Worm (Caenorhabditis elegans) whole organism, L4/young adult: ENCODE results near the gene F53G2.3.
A peak's percentile ranks its signal among the peaks of the same experiment; 100 is the strongest.

Source experiments
- W03F9.2 ChIP-seq: fragments of 150-350 bp; optimal IDR thresholded peaks from 2 replicates; lab custom pipeline; 2014; ENCODE audit warnings: missing biosample characterization, missing genetic modification characterization
- dao-5 ChIP-seq: sonication (generic microtip); optimal IDR thresholded peaks from 2 replicates; lab custom pipeline; 2016; ENCODE audit warnings: missing genotype, missing genetic modification characterization, moderate library complexity, missing compliant biosample characterization
- him-1 ChIP-seq: sonication (generic microtip); optimal IDR thresholded peaks from 2 replicates; lab custom pipeline; 2016; ENCODE audit warnings: missing genotype, missing genetic modification reagents, missing genetic modification characterization, missing compliant biosample characterization

F53G2.3 gene

DNA sequence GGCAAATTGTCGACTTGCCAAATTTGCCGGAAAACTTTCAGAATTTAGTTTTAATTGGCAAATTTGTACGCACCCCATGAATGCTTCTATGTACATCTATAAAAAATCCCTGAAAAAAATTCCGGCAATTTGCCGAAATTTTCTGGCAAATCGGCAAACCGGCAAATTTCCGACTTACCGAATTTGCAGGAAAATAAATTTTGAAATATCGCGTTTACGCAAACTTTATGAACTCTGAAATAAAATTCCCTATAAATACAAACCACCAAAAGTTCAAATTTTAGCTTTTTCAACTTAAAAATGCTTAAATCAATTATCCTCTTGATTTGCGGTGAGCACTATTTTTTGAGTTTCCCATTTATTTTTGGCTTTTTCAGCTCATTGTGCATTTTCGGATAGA, at the start of gene F53G2.3:
Gene F53G2.3, plus strand, starts transcription at position 301 of the 400 bp plus-strand sequence.
- TF ChIP-seq W03F9.2 (tag; lab: Kevin White, UChicago) (no peak), dao-5 (tag; lab: Kevin White, UChicago) (no peak), him-1 (tag; lab: Kevin White, UChicago) (no peak)

DNA sequence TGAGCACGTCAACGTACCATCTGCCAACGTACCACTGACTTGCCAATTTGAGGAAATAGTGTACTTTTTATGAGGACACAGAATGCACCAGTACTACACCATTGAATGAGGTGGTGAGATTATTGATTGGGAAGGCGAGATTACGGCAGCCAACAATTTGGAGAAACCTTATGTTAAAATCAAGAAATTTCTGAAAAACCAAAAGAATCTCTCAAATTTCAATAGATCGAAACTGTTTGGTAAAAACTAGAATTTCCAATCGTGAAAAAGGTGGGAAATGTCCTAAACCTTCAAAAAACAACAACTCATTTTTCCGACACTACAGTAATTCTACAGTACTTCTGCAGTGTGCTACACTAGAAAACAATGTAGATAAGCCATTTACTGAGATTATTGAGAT, 48.2 kb upstream of the F53G2.3 start, which contains the start of gene ceh-86:
Gene ceh-86, minus strand, starts transcription at position 101 of the 400 bp plus-strand sequence.
- TF ChIP-seq W03F9.2 (tag; lab: Kevin White, UChicago) (no peak), him-1 (tag; lab: Kevin White, UChicago) (no peak), dao-5 (tag; lab: Kevin White, UChicago) (no peak)

DNA sequence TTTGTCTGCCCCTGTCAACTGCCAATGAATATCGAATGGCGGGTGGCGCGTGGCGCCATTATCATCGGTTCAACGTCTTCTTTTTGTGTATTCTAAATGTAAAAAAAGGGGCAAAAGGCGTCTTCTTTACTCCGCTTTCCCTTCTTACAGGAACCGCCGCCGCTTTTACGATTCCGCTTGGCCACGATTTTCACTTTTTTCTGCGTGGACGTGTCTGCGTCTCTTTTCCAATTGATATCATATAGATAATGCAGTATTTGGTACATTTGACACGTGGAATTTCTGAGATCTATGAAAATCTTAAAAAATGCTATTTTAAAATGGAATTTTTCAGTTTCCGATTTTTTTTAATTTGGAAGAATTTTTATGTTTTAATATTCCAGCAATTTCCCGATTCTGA, 44.6 kb upstream of the F53G2.3 start:
- TF ChIP-seq him-1 (tag; lab: Kevin White, UChicago) (no peak), dao-5 (tag; lab: Kevin White, UChicago) (no peak), W03F9.2 (tag; lab: Kevin White, UChicago) (no peak)

DNA sequence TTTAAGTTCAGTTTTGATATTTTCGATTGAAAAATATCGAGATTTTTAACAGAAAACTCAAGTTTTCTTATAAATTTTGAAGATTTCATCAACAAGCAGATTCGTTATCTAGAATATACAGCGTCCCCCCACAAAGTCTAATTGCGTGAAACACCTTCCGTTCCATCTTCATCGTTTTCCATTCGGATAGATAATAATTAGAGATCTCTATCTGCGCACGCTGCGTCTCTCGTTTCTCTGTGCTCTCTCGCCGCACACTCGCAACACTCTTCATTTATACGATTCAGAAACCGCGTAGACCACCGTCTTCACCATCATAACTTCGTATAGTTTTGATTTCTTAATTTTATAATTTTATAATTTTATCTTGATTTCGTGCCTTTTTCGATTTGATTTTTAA, 43.4 kb upstream of the F53G2.3 start:
- TF ChIP-seq him-1 (tag; lab: Kevin White, UChicago) (no peak), dao-5 (tag; lab: Kevin White, UChicago) (no peak), W03F9.2 (tag; lab: Kevin White, UChicago) (no peak)

DNA sequence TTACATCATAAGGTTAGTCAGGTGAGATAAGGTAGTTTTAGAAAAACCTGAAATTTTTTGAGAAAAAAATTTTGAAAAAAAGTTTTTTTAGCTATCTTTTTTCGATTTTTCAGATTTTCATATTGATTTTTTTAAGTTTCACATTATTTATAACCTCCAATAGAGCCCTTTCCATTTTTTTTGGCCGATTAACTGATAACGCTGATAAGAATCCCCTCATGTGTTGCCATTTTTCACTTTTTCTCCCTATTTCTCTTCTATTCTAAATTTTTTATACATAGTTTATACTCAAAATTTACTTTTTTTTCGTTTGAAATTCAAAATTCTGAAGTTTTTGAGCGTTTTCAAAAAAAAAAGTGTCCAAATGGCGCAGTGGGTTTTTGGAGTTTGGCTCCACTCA, 42.0 kb upstream of the F53G2.3 start:
- no peak for TF ChIP-seq him-1 (tag; lab: Kevin White, UChicago)
- no peak for TF ChIP-seq dao-5 (tag; lab: Kevin White, UChicago)
- no peak for TF ChIP-seq W03F9.2 (tag; lab: Kevin White, UChicago)

DNA sequence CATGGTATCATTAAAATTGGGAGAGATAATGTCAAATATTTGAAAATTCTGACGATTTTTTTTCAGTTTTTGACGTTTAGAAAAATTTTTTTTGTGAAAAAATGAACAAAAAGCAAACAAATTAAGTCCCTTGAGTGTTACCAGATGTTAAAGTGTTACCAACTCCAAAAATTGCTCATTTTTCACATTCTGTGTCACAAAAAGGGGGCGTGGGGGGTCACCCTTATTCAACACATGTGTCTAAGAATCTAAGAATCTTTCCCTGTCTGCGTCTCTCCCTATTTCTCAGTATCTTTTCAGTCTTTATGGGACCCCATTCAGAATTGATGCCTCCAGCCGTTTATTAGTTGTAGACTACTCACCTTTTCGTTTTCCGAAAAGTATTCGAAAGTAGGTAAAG, 41.3 kb upstream of the F53G2.3 start:
- TF ChIP-seq him-1 (tag; lab: Kevin White, UChicago) (no peak), W03F9.2 (tag; lab: Kevin White, UChicago) (no peak), dao-5 (tag; lab: Kevin White, UChicago) (no peak)

DNA sequence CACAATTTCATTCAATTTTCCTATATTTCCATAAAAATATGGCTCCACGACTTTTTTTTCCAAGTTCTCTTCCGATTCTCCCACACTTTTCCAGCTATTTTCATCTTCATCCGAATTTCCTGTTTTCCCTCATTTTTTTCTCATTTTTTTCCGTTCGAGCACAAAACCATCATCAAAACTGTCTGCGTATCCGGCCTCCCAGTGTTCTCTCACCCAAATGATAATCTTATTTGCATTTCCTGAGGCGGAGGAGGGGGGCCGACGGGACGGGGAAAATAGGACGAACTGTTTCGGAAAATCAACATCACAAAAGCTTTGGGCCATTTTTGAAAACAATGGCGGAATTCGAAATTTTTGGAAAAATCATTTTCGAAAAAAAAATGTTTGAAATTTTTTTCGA, 39.9 kb upstream of the F53G2.3 start:
- no peak for TF ChIP-seq dao-5 (tag; lab: Kevin White, UChicago)
- no peak for TF ChIP-seq W03F9.2 (tag; lab: Kevin White, UChicago)
- TF ChIP-seq him-1 (tag; lab: Kevin White, UChicago): no peak

DNA sequence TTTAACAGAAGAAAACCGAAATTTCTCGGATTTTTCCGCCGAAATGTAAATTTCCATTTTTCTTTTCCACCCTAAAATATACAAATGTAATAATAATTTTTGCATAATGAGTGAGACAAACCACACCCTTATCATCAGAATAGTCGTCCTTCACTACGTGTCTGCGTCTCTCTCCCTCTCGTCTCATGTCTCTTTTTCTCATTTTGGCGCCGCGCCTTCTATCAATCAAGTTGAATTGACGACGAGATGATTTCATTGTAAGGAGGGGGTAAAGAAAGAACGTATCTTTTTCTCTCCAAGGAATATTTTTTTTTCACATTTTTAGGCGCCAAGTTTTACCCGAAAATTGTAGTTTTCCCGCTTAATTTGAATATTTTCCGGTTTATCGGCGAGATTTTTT, 38.0 kb upstream of the F53G2.3 start:
- TF ChIP-seq dao-5 (tag; lab: Kevin White, UChicago) (no peak), him-1 (tag; lab: Kevin White, UChicago) (no peak), W03F9.2 (tag; lab: Kevin White, UChicago) (no peak)

DNA sequence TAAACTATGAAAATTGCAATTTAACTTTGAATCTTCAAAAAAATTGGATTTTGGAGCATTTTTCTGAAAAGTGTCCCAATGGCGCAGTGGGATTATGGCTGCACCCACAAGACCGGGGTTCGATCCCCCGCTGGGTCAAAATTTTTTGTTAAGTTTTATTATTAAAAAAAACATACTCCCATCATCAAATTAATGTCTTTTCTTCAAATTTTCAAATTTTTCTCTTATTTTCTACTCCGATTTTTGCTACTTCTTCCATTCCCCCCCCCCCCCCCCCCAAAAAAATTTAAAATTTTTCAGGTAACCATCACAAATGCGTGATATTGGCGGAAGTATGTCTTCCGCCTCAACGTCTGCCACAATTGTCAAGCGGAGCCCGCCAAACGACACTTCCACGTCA, 37.2 kb upstream of the F53G2.3 start, which contains the start of gene vab-19:
Gene vab-19, plus strand, starts transcription at position 301 of the 400 bp plus-strand sequence.
- TF ChIP-seq W03F9.2 (tag; lab: Kevin White, UChicago) (no peak), him-1 (tag; lab: Kevin White, UChicago) (no peak), dao-5 (tag; lab: Kevin White, UChicago) (no peak)

ce11 chrII:2445164-2445563, 35.0 kb upstream of the F53G2.3 start:
- TF ChIP-seq W03F9.2 (tag; lab: Kevin White, UChicago) (no peak), him-1 (tag; lab: Kevin White, UChicago) (no peak), dao-5 (tag; lab: Kevin White, UChicago) (no peak)

- TF ChIP-seq dao-5 (tag; lab: Kevin White, UChicago) (no peak), W03F9.2 (tag; lab: Kevin White, UChicago) (no peak), him-1 (tag; lab: Kevin White, UChicago) (no peak)
Observed at ce11 chrII:2446727-2447126, 33.5 kb upstream of the F53G2.3 start.

DNA sequence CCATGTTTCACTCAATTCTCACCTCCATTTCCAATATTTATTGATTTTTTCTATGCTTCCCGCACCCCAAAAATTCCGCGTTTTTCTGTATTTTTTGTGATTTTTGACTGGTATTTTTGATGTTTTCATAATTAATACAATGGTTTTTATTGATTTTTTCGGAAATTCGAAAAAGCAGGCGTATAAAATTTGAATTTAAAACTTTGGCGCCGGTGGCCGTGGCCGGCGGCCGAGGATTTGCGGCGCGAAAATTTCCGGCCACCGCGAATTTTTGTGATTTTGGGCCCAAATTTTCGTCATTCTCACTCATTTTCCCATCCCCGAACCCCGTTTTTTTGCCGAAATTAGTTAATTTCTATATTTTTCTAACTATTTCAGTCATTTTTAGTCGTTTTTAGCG, 29.2 kb upstream of the F53G2.3 start:
- peak; percentile 6 for TF ChIP-seq W03F9.2 (tag; lab: Kevin White, UChicago)
- no peak for TF ChIP-seq dao-5 (tag; lab: Kevin White, UChicago)
- TF ChIP-seq him-1 (tag; lab: Kevin White, UChicago): peak; percentile 31

DNA sequence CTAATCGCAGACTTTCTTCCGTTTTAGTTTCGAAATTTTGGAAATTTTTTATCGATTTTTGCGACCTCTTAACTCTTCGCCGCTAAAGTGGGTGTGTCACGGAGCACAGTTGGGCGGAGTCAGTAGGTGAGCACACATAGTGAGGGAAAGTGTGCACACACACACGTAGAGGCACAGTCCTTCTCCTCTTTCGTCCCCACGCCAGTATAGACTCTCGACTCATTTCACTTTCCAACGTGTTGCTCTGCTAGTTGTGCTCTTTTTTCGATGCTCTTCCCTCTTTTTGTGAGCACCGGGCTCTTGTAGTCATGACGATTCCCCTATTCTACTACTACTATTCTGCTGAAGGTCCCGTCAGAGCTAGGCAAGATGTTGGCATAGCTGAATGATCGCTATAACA, 27.7 kb upstream of the F53G2.3 start:
- no peak for TF ChIP-seq dao-5 (tag; lab: Kevin White, UChicago)
- TF ChIP-seq him-1 (tag; lab: Kevin White, UChicago): no peak
- no peak for TF ChIP-seq W03F9.2 (tag; lab: Kevin White, UChicago)

ce11 chrII:2454822-2455221, 25.4 kb upstream of the F53G2.3 start:
- TF ChIP-seq dao-5 (tag; lab: Kevin White, UChicago) (no peak), W03F9.2 (tag; lab: Kevin White, UChicago) (no peak), him-1 (tag; lab: Kevin White, UChicago) (no peak)
